Worm (Caenorhabditis elegans) whole organism, early embryonic: Measurements from ENCODE around the gene nlf-1.

Experiments
- B0310.2 ChIP-seq: sonication (generic microtip); optimal IDR thresholded peaks from 2 replicates; lab custom pipeline; 2016; ENCODE audit warnings: mild to moderate bottlenecking, missing genetic modification characterization, missing compliant biosample characterization
- ama-1 ChIP-seq: fragments of 150-350 bp; optimal IDR thresholded peaks from 2 replicates; lab custom pipeline; 2014
- ceh-13 ChIP-seq: fragments of 200-800 bp; sonication (Bioruptor generic); optimal IDR thresholded peaks from 2 replicates; lab custom pipeline; 2018; ENCODE audit warnings: mild to moderate bottlenecking, missing genetic modification characterization, missing compliant biosample characterization
- ceh-36 ChIP-seq: sonication (generic microtip); optimal IDR thresholded peaks from 2 replicates; lab custom pipeline; 2016; ENCODE audit warnings: missing genetic modification characterization, inconsistent platforms, missing compliant biosample characterization
- ets-7 ChIP-seq: sonication (generic microtip); optimal IDR thresholded peaks from 2 replicates; lab custom pipeline; 2016; ENCODE audit warnings: missing genotype, missing genetic modification characterization, missing compliant biosample characterization
- flt-1 ChIP-seq: fragments of 200-800 bp; sonication (Bioruptor generic); IDR thresholded peaks from 2 replicates; pipeline ENCODE4 v1.3.6; 2022; ENCODE audit warnings: missing genetic modification characterization, missing compliant biosample characterization
- hmbx-1 ChIP-seq: sonication (generic microtip); optimal IDR thresholded peaks from 2 replicates; lab custom pipeline; 2016; ENCODE audit warnings: mild to moderate bottlenecking, missing genetic modification characterization, missing compliant biosample characterization
- hmg-4 ChIP-seq: fragments of 200-800 bp; sonication (Bioruptor generic); optimal IDR thresholded peaks from 2 replicates; lab custom pipeline; 2018; ENCODE audit warnings: mild to moderate bottlenecking, missing genetic modification characterization, missing compliant biosample characterization
- pes-1 ChIP-seq: fragments of 200-800 bp; sonication (Bioruptor generic); IDR thresholded peaks from 2 replicates; pipeline ENCODE4 v1.3.6; 2022; ENCODE audit warnings: missing genetic modification reagents, missing genetic modification characterization, missing compliant biosample characterization
- scrt-1 ChIP-seq: fragments of 200-800 bp; sonication (Bioruptor generic); IDR thresholded peaks from 2 replicates; pipeline ENCODE4 v1.3.6; 2022; ENCODE audit warnings: missing genetic modification characterization, missing compliant biosample characterization

DNA sequence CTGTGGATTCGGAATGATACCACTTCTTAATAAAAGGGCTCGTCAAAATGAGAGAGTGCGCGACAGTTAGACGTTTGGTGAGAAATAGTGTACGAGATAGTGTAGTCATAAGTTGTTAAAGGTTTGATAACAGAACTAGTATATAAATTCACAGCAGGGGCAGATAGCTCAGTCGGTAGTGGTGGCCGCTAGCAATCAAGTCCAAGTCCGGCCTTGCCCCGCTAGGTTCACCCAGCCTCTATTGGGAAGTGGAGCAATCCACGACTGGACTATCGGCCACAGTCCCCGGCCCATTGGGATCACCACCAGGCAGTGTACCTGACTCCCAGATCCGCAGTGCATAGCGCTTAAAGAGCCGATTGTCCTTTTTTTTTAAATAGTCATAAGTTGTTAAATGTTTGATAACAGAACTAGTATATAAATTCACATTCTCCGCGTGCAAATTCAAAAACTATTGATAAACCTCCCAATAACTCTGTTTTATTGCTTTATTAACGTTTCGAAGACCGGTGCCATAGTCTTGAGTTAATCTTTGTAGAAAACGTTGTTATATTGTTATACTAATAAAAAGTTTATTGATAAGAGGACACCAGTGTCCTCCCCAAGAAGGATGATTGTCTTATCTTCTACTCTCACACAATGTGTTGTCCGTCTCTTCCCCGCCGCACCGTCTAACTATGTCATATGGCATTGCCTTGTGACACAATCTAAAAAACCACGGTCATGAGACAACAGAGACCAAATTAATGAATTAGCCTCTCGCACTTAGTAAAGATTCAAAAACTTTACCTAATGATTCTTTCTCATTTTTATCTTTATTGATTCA lies 6.5 kb downstream of the nlf-1 start:
- TF ChIP-seq flt-1 (GFP tag; lab: Robert Waterston, UW) (no peak), hmbx-1 (tag; lab: Kevin White, UChicago) (no peak), ets-7 (tag; lab: Kevin White, UChicago) (no peak), hmg-4 (GFP tag; lab: Kevin White, UChicago) (peak; percentile 14), ceh-36 (tag; lab: Kevin White, UChicago) (no peak), ama-1 (lab: Kevin White, UChicago) (no peak), pes-1 (GFP tag; lab: Robert Waterston, UW) (no peak), B0310.2 (no peak), scrt-1 (no peak), ceh-13 (GFP tag; lab: Kevin White, UChicago) (no peak)
